Fruit fly (Drosophila melanogaster) whole organism, embryonic: ENCODE data around the gene KdelR.

Experiments used
- ATbp ChIP-seq: fragments of 200-800 bp; sonication (Bioruptor generic); optimal IDR thresholded peaks from 2 replicates; lab custom pipeline; 2017; ENCODE audit warnings: missing biosample characterization, mild to moderate bottlenecking, missing genetic modification characterization, missing genetic modification reagents
- B-H1 ChIP-seq: fragments of 200-800 bp; sonication (Bioruptor generic); IDR thresholded peaks from 3 replicates; pipeline ENCODE4 v1.3.6; 2022; ENCODE audit warnings: missing biosample characterization, missing genetic modification characterization
- Blimp-1 ChIP-seq: fragments of 200-800 bp; sonication (Bioruptor generic); optimal IDR thresholded peaks from 3 replicates; lab custom pipeline; 2018; ENCODE audit warnings: missing biosample characterization, missing genetic modification characterization, mild to moderate bottlenecking, moderate library complexity, missing genetic modification reagents
- CG10274 ChIP-seq: fragments of 200-800 bp; sonication (Bioruptor generic); optimal IDR thresholded peaks from 3 replicates; lab custom pipeline; 2017; ENCODE audit warnings: missing biosample characterization, mild to moderate bottlenecking, missing genetic modification characterization
- CG10979 ChIP-seq: fragments of 200-800 bp; sonication (Bioruptor generic); optimal IDR thresholded peaks from 2 replicates; lab custom pipeline; 2018; ENCODE audit warnings: missing biosample characterization, mild to moderate bottlenecking, missing genetic modification characterization, moderate library complexity
- CG12236 ChIP-seq: fragments of 200-800 bp; sonication (Bioruptor generic); optimal IDR thresholded peaks from 2 replicates; lab custom pipeline; 2016; ENCODE audit warnings: missing biosample characterization, missing genetic modification characterization
- CG13424 ChIP-seq: fragments of 200-800 bp; sonication (Bioruptor generic); optimal IDR thresholded peaks from 2 replicates; lab custom pipeline; 2019; ENCODE audit warnings: missing biosample characterization, mild to moderate bottlenecking, missing genetic modification characterization, moderate library complexity
- CG14710 ChIP-seq: fragments of 200-800 bp; sonication (Bioruptor generic); optimal IDR thresholded peaks from 3 replicates; lab custom pipeline; 2019; ENCODE audit warnings: missing biosample characterization, mild to moderate bottlenecking, missing genetic modification characterization, moderate library complexity
- CG15269 ChIP-seq: fragments of 200-800 bp; sonication (Bioruptor generic); optimal IDR thresholded peaks from 2 replicates; lab custom pipeline; 2018; ENCODE audit warnings: missing biosample characterization, mild to moderate bottlenecking, missing genetic modification characterization, moderate library complexity
- CG17568 ChIP-seq: fragments of 200-800 bp; sonication (Bioruptor generic); optimal IDR thresholded peaks from 2 replicates; lab custom pipeline; 2018; ENCODE audit warnings: missing biosample characterization, mild to moderate bottlenecking, missing genetic modification characterization, moderate library complexity
- CG17612 ChIP-seq: fragments of 200-800 bp; sonication (Bioruptor generic); IDR thresholded peaks from 2 replicates; pipeline ENCODE4 v1.3.6; 2022; ENCODE audit warnings: missing biosample characterization, missing genetic modification characterization
- CG1792 ChIP-seq: fragments of 200-800 bp; sonication (Bioruptor generic); optimal IDR thresholded peaks from 2 replicates; lab custom pipeline; 2016; ENCODE audit warnings: missing biosample characterization, missing genetic modification characterization
- CG2199 ChIP-seq: fragments of 200-800 bp; sonication (Bioruptor generic); IDR thresholded peaks from 3 replicates; pipeline ENCODE4 v1.3.6; 2022; ENCODE audit warnings: missing biosample characterization, missing genetic modification characterization
- CG2712 ChIP-seq: fragments of 200-800 bp; optimal IDR thresholded peaks from 3 replicates; lab custom pipeline; 2019; ENCODE audit warnings: missing biosample characterization, mild to moderate bottlenecking, missing genetic modification characterization, moderate library complexity
- CG3847 ChIP-seq: fragments of 200-800 bp; sonication (Bioruptor generic); IDR thresholded peaks from 2 replicates; pipeline ENCODE4 v1.3.6; 2022; ENCODE audit warnings: missing biosample characterization, missing genetic modification characterization
- CG6654 ChIP-seq: fragments of 200-800 bp; sonication (Bioruptor generic); optimal IDR thresholded peaks from 2 replicates; lab custom pipeline; 2017; ENCODE audit warnings: missing biosample characterization, mild to moderate bottlenecking, missing genetic modification characterization
- CG7372 ChIP-seq: fragments of 200-800 bp; sonication (Bioruptor generic); IDR thresholded peaks from 2 replicates; pipeline ENCODE4 v1.3.6; 2022; ENCODE audit warnings: missing biosample characterization, missing genetic modification characterization
- CG8089 ChIP-seq: fragments of 200-800 bp; sonication (Bioruptor generic); optimal IDR thresholded peaks from 3 replicates; lab custom pipeline; 2016; ENCODE audit warnings: missing biosample characterization, missing genetic modification characterization
- CG8924 ChIP-seq: fragments of 200-800 bp; optimal IDR thresholded peaks from 3 replicates; lab custom pipeline; 2019; ENCODE audit warnings: missing biosample characterization, mild to moderate bottlenecking, missing genetic modification characterization, moderate library complexity
- CrebB ChIP-seq: fragments of 200-800 bp; sonication (Bioruptor generic); optimal IDR thresholded peaks from 3 replicates; lab custom pipeline; 2018; ENCODE audit warnings: missing biosample characterization, mild to moderate bottlenecking, missing genetic modification characterization
- Dek ChIP-seq: fragments of 200-800 bp; sonication (Bioruptor generic); optimal IDR thresholded peaks from 3 replicates; lab custom pipeline; 2019; ENCODE audit warnings: missing biosample characterization, mild to moderate bottlenecking, missing genetic modification characterization, moderate library complexity
- HLH4C ChIP-seq: fragments of 200-800 bp; sonication (Bioruptor generic); IDR thresholded peaks from 3 replicates; pipeline ENCODE4 v1.3.6; 2022; ENCODE audit warnings: missing biosample characterization, missing genetic modification characterization; ENCODE audit not compliant: partially characterized antibody
- Hand ChIP-seq: fragments of 200-800 bp; sonication (Bioruptor generic); optimal IDR thresholded peaks from 2 replicates; lab custom pipeline; 2017; ENCODE audit warnings: mild to moderate bottlenecking, missing biosample characterization, missing genetic modification reagents, missing genetic modification characterization
- HmgD ChIP-seq: fragments of 200-800 bp; sonication (Bioruptor generic); optimal IDR thresholded peaks from 3 replicates; lab custom pipeline; 2016; ENCODE audit warnings: missing biosample characterization, missing genetic modification characterization
- Hmx ChIP-seq: fragments of 200-800 bp; sonication (Bioruptor generic); optimal IDR thresholded peaks from 2 replicates; lab custom pipeline; 2016; ENCODE audit warnings: missing biosample characterization, missing genetic modification characterization
- Jarid2 ChIP-seq: fragments of 200-800 bp; sonication (Bioruptor generic); optimal IDR thresholded peaks from 3 replicates; lab custom pipeline; 2017; ENCODE audit warnings: mild to moderate bottlenecking, missing biosample characterization, missing genetic modification reagents, missing genetic modification characterization
- NFAT ChIP-seq: fragments of 200-800 bp; sonication (Bioruptor generic); IDR thresholded peaks from 2 replicates; pipeline ENCODE4 v1.3.6; 2022; ENCODE audit warnings: missing biosample characterization, missing genetic modification characterization
- Tbp ChIP-seq: fragments of >200 bp; optimal IDR thresholded peaks from 2 replicates; lab custom pipeline; 2018; ENCODE audit warnings: missing biosample characterization, missing genetic modification characterization
- aop ChIP-seq: fragments of 200-800 bp; sonication (Bioruptor generic); IDR thresholded peaks from 2 replicates; pipeline ENCODE4 v1.3.6; 2022; ENCODE audit warnings: missing biosample characterization, missing genetic modification characterization
- ase ChIP-seq: fragments of 200-800 bp; sonication (Bioruptor generic); IDR thresholded peaks from 3 replicates; pipeline ENCODE4 v1.3.6; 2022; ENCODE audit warnings: missing biosample characterization, missing genetic modification characterization
- danr ChIP-seq: fragments of 200-800 bp; sonication (Bioruptor generic); IDR thresholded peaks from 2 replicates; pipeline ENCODE4 v1.3.6; 2022; ENCODE audit warnings: missing biosample characterization, missing genetic modification characterization
- dpn ChIP-seq, 2 experiments: fragments of 200-800 bp; sonication (Bioruptor generic); optimal IDR thresholded peaks; 3 replicates each; lab custom pipeline; 2016; ENCODE audit warnings: missing biosample characterization in 2 of 2, missing genetic modification characterization in 2 of 2
- ems ChIP-seq: fragments of 200-800 bp; sonication (Bioruptor generic); optimal IDR thresholded peaks from 3 replicates; lab custom pipeline; 2016; ENCODE audit warnings: missing biosample characterization, missing genetic modification characterization
- exex ChIP-seq: fragments of 200-800 bp; sonication (Bioruptor generic); optimal IDR thresholded peaks from 4 replicates; lab custom pipeline; 2018; ENCODE audit warnings: missing biosample characterization, mild to moderate bottlenecking, missing genetic modification characterization, moderate library complexity
- fd64A ChIP-seq: fragments of 200-800 bp; sonication (Bioruptor generic); optimal IDR thresholded peaks from 3 replicates; lab custom pipeline; 2018; ENCODE audit warnings: missing biosample characterization, mild to moderate bottlenecking, missing genetic modification characterization
- gro ChIP-seq: fragments of 200-800 bp; sonication (Bioruptor generic); optimal IDR thresholded peaks from 2 replicates; lab custom pipeline; 2016; ENCODE audit warnings: missing biosample characterization, missing genetic modification characterization
- jing ChIP-seq: fragments of 200-800 bp; sonication (Bioruptor generic); optimal IDR thresholded peaks from 2 replicates; lab custom pipeline; 2018; ENCODE audit warnings: missing biosample characterization, mild to moderate bottlenecking, missing genetic modification characterization
- lab ChIP-seq: fragments of 200-800 bp; sonication (Bioruptor generic); optimal IDR thresholded peaks from 3 replicates; lab custom pipeline; 2017; ENCODE audit warnings: missing biosample characterization, missing genetic modification characterization, mild to moderate bottlenecking, moderate library complexity, missing genetic modification reagents
- nau ChIP-seq: fragments of 200-800 bp; sonication (Bioruptor generic); optimal IDR thresholded peaks from 3 replicates; lab custom pipeline; 2017; ENCODE audit warnings: missing biosample characterization, mild to moderate bottlenecking, missing genetic modification characterization, missing genetic modification reagents
- p53 ChIP-seq: fragments of 200-800 bp; sonication (Bioruptor generic); optimal IDR thresholded peaks from 2 replicates; lab custom pipeline; 2016; ENCODE audit warnings: missing biosample characterization, missing genetic modification characterization
- pnt ChIP-seq: fragments of 200-800 bp; sonication (Bioruptor generic); optimal IDR thresholded peaks from 3 replicates; lab custom pipeline; 2016; ENCODE audit warnings: missing biosample characterization, missing genetic modification characterization
- prd ChIP-seq, 3 experiments: fragments of >200 bp in 2 of 3; fragments of 200-800 bp in 1 of 3; sonication (Bioruptor generic) in 1 of 3; optimal IDR thresholded peaks in 2 of 3; IDR thresholded peaks in 1 of 3; 2 replicates in 2 of 3; 3 replicates in 1 of 3; pipeline versions ENCODE4 v1.3.6 to Lab custom; 2017 to 2022; ENCODE audit warnings: missing biosample characterization in 1 of 3, missing genetic modification characterization in 1 of 3
- ro ChIP-seq: fragments of 200-800 bp; sonication (Bioruptor generic); IDR thresholded peaks from 2 replicates; pipeline ENCODE4 v1.3.6; 2022; ENCODE audit warnings: missing biosample characterization, missing genetic modification characterization
- sens ChIP-seq: fragments of 200-800 bp; sonication (Bioruptor generic); peaks from one replicate; lab custom pipeline; 2016; ENCODE audit warnings: missing biosample characterization, missing genetic modification characterization
- sim ChIP-seq: fragments of 200-800 bp; sonication (Bioruptor generic); IDR thresholded peaks from 2 replicates; pipeline ENCODE4 v1.3.6; 2022; ENCODE audit warnings: missing biosample characterization, missing genetic modification characterization
- slp2 ChIP-seq: fragments of 200-800 bp; sonication (Bioruptor generic); optimal IDR thresholded peaks from 2 replicates; lab custom pipeline; 2016; ENCODE audit warnings: missing biosample characterization, missing genetic modification characterization
- sr ChIP-seq: fragments of 200-800 bp; sonication (Bioruptor generic); IDR thresholded peaks from 3 replicates; pipeline ENCODE4 v1.3.6; 2022; ENCODE audit warnings: missing biosample characterization, missing genetic modification characterization
- tap ChIP-seq: fragments of 200-800 bp; optimal IDR thresholded peaks from 3 replicates; lab custom pipeline; 2019; ENCODE audit warnings: missing biosample characterization, mild to moderate bottlenecking, missing genetic modification characterization, moderate library complexity
- tna ChIP-seq: fragments of 200-800 bp; sonication (Bioruptor generic); IDR thresholded peaks from 2 replicates; pipeline ENCODE4 v1.3.6; 2022; ENCODE audit warnings: missing biosample characterization, missing genetic modification characterization; ENCODE audit not compliant: partially characterized antibody
- zfh1 ChIP-seq: fragments of 200-800 bp; sonication (Bioruptor generic); IDR thresholded peaks from 3 replicates; pipeline ENCODE4 v1.3.6; 2022; ENCODE audit warnings: missing biosample characterization, missing genetic modification characterization

Gene KdelR

dm6 chr2L:10386208-10386805, 40.4 kb upstream of the KdelR start, which contains the start of the genes Cdk1 and mRpS7 (continued):
- TF ChIP-seq pnt (GFP tag; lab: Kevin White, UChicago) (peak; percentile 57), Dek (tag; lab: Kevin White, UChicago) (peak; percentile 81), CG17568 (no peak), CG7372 (GFP tag; lab: Robert Waterston, UW) (peak; percentile 65), ATbp (GFP tag; lab: Kevin White, UChicago) (no peak), jing (GFP tag; lab: Kevin White, UChicago) (no peak), CG14710 (tag; lab: Kevin White, UChicago) (peak; percentile 87), Jarid2 (GFP tag; lab: Kevin White, UChicago) (no peak), CG15269 (tag; lab: Kevin White, UChicago) (peak; percentile 83), Hand (GFP tag; lab: Kevin White, UChicago) (no peak), ro (GFP tag; lab: Robert Waterston, UW) (no peak), CG6654 (GFP tag; lab: Kevin White, UChicago) (peak; percentile 7), tna (no peak), ase (GFP tag; lab: Robert Waterston, UW) (peak; percentile 60; the same call in 2 of the 3 replicates), CG10979 (tag; lab: Kevin White, UChicago) (peak; percentile 70), Tbp (GFP tag; lab: Kevin White, UChicago) (no peak), B-H1 (GFP tag; lab: Robert Waterston, UW) (peak; percentile 63), nau (GFP tag; lab: Kevin White, UChicago) (peak; percentile 12), CG12236 (GFP tag; lab: Kevin White, UChicago) (no peak), CG2712 (peak; percentile 84), dpn (GFP tag; optimal IDR thresholded peaks at IDR 0.05; lab: Kevin White, UChicago) (peak; percentile 29 to 62), NFAT (GFP tag; lab: Robert Waterston, UW) (no peak), tap (tag; lab: Kevin White, UChicago) (peak; percentile 61), slp2 (GFP tag; lab: Kevin White, UChicago) (peak; percentile 50), aop (GFP tag; lab: Robert Waterston, UW) (no peak), CG10274 (GFP tag; lab: Kevin White, UChicago) (no peak), CG3847 (GFP tag; lab: Robert Waterston, UW) (peak; percentile 51; the same call in 1 of the 2 replicates), danr (GFP tag; lab: Robert Waterston, UW) (no peak), sens (GFP tag; lab: Kevin White, UChicago) (peak; percentile 94), lab (GFP tag; lab: Kevin White, UChicago) (no peak), CG8089 (GFP tag; lab: Kevin White, UChicago) (peak; percentile 42), ems (GFP tag; lab: Kevin White, UChicago) (no peak), CG13424 (tag; lab: Kevin White, UChicago) (peak; percentile 73), p53 (GFP tag; lab: Kevin White, UChicago) (no peak), CG1792 (GFP tag; lab: Kevin White, UChicago) (no peak), CG8924 (peak; percentile 87), sim (no peak), Blimp-1 (peak; percentile 55), prd (optimal IDR thresholded peaks at IDR 0.05; lab: Kevin White, UChicago) (no peak), prd (GFP tag; IDR thresholded peaks at IDR 0.05; lab: Robert Waterston, UW) (peak; percentile 81), Hmx (GFP tag; lab: Kevin White, UChicago) (peak; percentile 37), HLH4C (GFP tag; lab: Robert Waterston, UW) (no peak), CG17612 (GFP tag; lab: Robert Waterston, UW) (no peak), gro (GFP tag; lab: Kevin White, UChicago) (no peak), zfh1 (peak; percentile 73), exex (tag; lab: Kevin White, UChicago) (peak; percentile 39), CG2199 (GFP tag; lab: Robert Waterston, UW) (no peak), sr (GFP tag; lab: Robert Waterston, UW) (no peak), HmgD (GFP tag; lab: Kevin White, UChicago) (peak; percentile 36), fd64A (GFP tag; lab: Kevin White, UChicago) (no peak), CrebB (tag; lab: Kevin White, UChicago) (no peak)
